Worm (Caenorhabditis elegans) whole organism, midembryonic: ENCODE data around the gene hsp-110.

Experiments
- T22C8.4 ChIP-seq: fragments of 200-800 bp; sonication (Bioruptor generic); IDR thresholded peaks from 2 replicates; pipeline ENCODE4 v1.3.6; 2022; ENCODE audit warnings: missing genetic modification characterization, missing compliant biosample characterization
- cog-1 ChIP-seq: sonication (generic microtip); optimal IDR thresholded peaks from 2 replicates; lab custom pipeline; 2016; ENCODE audit warnings: missing genetic modification characterization, missing compliant biosample characterization
- flt-1 ChIP-seq: fragments of 200-800 bp; sonication (Bioruptor generic); IDR thresholded peaks from 2 replicates; pipeline ENCODE4 v1.3.6; 2022; ENCODE audit warnings: missing genetic modification characterization, missing compliant biosample characterization
- klf-2 ChIP-seq: fragments of 200-800 bp; sonication (Bioruptor generic); conservative IDR thresholded peaks from 2 replicates; pipeline ENCODE4 v1.3.6; 2022; ENCODE audit warnings: missing genetic modification reagents, missing genetic modification characterization, missing compliant biosample characterization
- med-1 ChIP-seq: sonication (generic microtip); optimal IDR thresholded peaks from 2 replicates; lab custom pipeline; 2017; ENCODE audit warnings: missing genetic modification characterization, mild to moderate bottlenecking, missing compliant biosample characterization, antibody characterized with exemption, missing genetic modification reagents; ENCODE audit not compliant: insufficient read depth
- ref-1 ChIP-seq: fragments of 200-800 bp; sonication (Bioruptor generic); conservative IDR thresholded peaks from 2 replicates; pipeline ENCODE4 v1.3.6; 2022; ENCODE audit warnings: missing genetic modification reagents, missing genetic modification characterization, missing compliant biosample characterization
- tab-1 ChIP-seq: fragments of 200-800 bp; sonication (Bioruptor generic); IDR thresholded peaks from 2 replicates; pipeline ENCODE4 v1.3.6; 2022; ENCODE audit warnings: missing genetic modification characterization, missing compliant biosample characterization
- ztf-23 ChIP-seq: fragments of 200-800 bp; sonication (Bioruptor generic); IDR thresholded peaks from 2 replicates; pipeline ENCODE4 v1.3.6; 2022; ENCODE audit warnings: missing genetic modification reagents, missing genetic modification characterization, missing compliant biosample characterization
- ztf-29 ChIP-seq: fragments of 200-800 bp; sonication (Bioruptor generic); IDR thresholded peaks from 2 replicates; pipeline ENCODE4 v1.3.6; 2022; ENCODE audit warnings: missing genetic modification reagents, missing genetic modification characterization, missing compliant biosample characterization

Gene hsp-110

DNA sequence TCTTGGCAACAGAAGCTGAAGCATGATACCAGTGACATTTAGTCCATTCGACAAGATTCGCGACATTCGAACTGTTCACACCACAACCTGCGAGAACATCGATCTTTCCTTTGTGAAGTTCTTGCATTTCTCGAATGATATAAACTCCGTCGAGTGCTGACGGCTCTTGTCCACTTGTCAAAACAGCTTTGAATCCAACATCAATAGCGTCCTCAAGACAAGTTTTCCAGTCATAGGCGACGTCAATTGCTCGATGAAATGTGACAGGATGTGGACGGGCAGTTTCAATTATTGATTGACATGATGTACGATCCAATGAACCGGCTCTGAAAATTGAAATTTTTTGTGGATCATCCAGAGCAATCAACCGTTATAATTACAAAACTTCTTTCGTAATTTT lies 44.1 kb downstream of the hsp-110 start:
- no peak for TF ChIP-seq med-1
- no peak for TF ChIP-seq cog-1 (tag; lab: Kevin White, UChicago)
- no peak for TF ChIP-seq ztf-23 (GFP tag; lab: Robert Waterston, UW)
- TF ChIP-seq tab-1 (GFP tag; lab: Robert Waterston, UW), result no peak
- no peak for TF ChIP-seq ref-1
- TF ChIP-seq klf-2 (GFP tag; lab: Robert Waterston, UW), result no peak
- no peak for TF ChIP-seq ztf-29 (GFP tag; lab: Robert Waterston, UW)
- TF ChIP-seq T22C8.4 (GFP tag; lab: Robert Waterston, UW), result no peak
- no peak for TF ChIP-seq flt-1 (GFP tag; lab: Robert Waterston, UW)

DNA sequence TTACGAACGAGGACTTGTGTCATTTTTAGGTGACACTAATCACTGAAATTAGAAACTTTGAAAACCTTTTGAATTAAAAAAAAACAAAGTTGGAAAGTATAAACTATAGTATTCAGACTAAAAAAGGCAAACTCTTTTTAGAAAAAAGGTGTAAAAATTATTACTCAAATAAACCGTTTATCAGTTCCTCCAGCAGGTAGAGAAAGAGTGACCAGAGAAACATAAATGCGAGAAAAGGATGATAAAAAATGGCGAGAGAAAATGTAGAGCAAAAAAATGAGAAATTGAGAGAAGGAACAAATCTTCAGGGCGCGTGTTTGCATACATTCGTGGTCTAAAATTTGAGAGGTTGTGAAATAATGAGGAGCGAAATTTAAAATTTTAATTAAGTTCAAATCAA lies 44.8 kb downstream of the hsp-110 start, which contains the start of gene lap-1:
Gene lap-1, minus strand, starts transcription at position 42 of the 400 bp plus-strand sequence.
- TF ChIP-seq med-1 (no peak), ztf-23 (GFP tag; lab: Robert Waterston, UW) (no peak), tab-1 (GFP tag; lab: Robert Waterston, UW) (no peak), ref-1 (no peak), ztf-29 (GFP tag; lab: Robert Waterston, UW) (no peak), cog-1 (tag; lab: Kevin White, UChicago) (no peak), flt-1 (GFP tag; lab: Robert Waterston, UW) (no peak)

DNA sequence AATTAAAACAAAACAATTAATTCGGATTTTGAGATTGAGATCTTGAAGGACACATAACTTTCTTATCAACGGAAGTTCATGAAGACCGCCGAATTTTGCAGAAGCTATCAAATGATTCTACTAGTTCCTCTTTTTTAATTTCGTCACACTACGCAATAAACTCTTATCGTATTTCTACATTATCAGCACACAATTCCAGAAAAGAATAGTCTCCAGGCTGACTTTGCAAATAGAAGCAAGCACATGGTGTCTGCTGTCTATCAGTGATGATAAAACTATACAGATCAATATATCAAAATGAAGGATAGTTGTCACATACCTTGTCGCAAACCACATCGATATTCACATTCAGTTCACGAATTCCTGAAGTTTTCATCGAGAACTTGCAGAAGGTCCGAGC lies 46.2 kb downstream of the hsp-110 start:
- TF ChIP-seq ztf-29 (GFP tag; lab: Robert Waterston, UW) (no peak), med-1 (no peak), klf-2 (GFP tag; lab: Robert Waterston, UW) (no peak)

DNA sequence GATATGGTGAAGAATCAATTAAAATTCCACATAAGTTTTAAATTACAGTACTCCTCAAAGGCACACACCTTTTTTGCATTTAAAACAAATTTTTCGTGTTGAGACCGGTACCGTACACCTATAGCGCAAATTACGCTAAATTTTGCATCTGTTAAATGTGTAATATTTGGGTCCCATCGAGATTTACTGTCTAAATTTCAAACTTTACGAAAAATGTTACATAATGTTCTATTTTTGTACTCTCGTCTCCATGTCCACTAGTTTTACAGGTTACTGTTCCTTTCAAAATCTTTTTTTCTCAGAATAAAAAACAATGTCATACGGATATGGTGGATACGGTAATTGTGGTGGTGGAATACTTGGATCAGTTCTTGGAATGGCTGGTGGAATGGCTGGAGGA lies 48.3 kb downstream of the hsp-110 start, which contains the start of gene ZK353.2:
Gene ZK353.2, plus strand, starts transcription at position 301 of the 400 bp plus-strand sequence.
- TF ChIP-seq med-1 (no peak), klf-2 (GFP tag; lab: Robert Waterston, UW) (no peak), ztf-29 (GFP tag; lab: Robert Waterston, UW) (no peak), T22C8.4 (GFP tag; lab: Robert Waterston, UW) (no peak), cog-1 (tag; lab: Kevin White, UChicago) (no peak), ztf-23 (GFP tag; lab: Robert Waterston, UW) (no peak), flt-1 (GFP tag; lab: Robert Waterston, UW) (no peak), ref-1 (no peak), tab-1 (GFP tag; lab: Robert Waterston, UW) (no peak)

DNA sequence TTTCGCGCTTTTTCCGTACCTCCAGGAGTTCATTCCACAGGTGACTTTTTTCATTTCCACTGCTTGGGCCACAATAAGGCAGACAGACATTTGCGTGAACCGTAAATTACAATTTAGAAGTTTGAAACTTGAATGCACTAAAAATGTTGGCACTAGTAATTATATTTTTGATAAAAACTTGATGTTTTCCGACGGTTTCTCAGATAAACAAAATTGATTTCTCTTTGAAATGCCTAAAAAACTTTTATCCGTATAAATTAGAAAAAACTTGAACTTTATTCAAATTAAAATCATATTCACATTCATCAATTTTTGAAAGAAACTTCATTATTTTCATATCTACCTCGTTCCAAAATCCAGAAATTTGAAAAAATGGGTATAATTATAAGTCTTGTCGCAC lies 51.0 kb downstream of the hsp-110 start, which contains the start of gene ZK353.3:
Gene ZK353.3, plus strand, starts transcription at position 301 of the 400 bp plus-strand sequence.
- TF ChIP-seq ref-1 (no peak), ztf-23 (GFP tag; lab: Robert Waterston, UW) (no peak), tab-1 (GFP tag; lab: Robert Waterston, UW) (no peak), T22C8.4 (GFP tag; lab: Robert Waterston, UW) (no peak), klf-2 (GFP tag; lab: Robert Waterston, UW) (no peak), ztf-29 (GFP tag; lab: Robert Waterston, UW) (no peak), med-1 (no peak), flt-1 (GFP tag; lab: Robert Waterston, UW) (no peak), cog-1 (tag; lab: Kevin White, UChicago) (no peak)

DNA sequence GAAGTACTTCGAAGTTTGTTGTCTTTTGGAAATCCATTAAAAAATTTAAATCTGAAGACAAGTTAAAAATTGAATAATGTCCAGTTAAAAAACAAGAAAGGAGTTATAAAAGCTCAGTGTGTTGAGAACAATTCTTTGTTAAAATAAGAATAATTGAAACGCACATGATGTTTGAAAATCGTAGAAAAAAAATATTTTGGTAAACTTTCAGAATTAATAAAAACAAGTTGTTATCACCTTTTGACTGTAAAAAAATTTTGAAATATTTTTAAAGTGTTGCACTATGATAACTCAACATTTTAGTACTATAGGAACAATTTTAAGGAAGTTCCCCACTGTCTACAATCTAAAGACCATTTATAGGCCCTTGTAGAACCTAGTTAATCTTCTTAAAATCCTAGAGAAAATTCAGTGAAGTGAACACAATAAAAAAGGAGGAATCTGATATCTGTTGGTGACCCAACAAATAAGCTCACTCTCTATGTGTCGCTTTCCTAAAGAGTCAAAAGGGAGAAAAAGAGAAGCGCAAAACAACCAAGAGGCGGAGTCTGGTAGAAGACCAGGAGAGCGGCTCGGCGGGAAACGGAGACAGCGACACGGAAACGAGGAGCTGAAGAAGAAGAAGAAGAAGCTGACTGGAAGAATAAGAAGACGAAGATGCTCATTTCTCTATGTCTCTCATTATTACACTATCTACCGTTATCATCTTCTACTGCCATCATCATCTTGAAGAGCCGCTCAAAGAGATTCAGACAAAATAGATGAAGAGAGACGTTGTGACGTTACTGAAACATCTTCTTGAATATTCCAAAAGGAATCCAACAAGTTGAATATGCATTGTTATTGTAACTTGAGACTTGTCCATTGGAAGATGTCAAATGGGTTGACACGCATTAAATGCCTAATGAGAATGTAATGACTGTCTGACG lies 52.1 kb downstream of the hsp-110 start, which contains the start of gene ZK353.10:
Gene ZK353.10, minus strand, starts transcription at position 51 of the 929 bp plus-strand sequence.
- TF ChIP-seq flt-1 (GFP tag; lab: Robert Waterston, UW) (no peak), T22C8.4 (GFP tag; lab: Robert Waterston, UW) (no peak), cog-1 (tag; lab: Kevin White, UChicago) (no peak)
